Worm (Caenorhabditis elegans) whole organism, midembryonic: ENCODE measurements around the gene F56D6.6.

Experiments used
- T22C8.4 ChIP-seq: fragments of 200-800 bp; sonication (Bioruptor generic); IDR thresholded peaks from 2 replicates; pipeline ENCODE4 v1.3.6; 2022; ENCODE audit warnings: missing genetic modification characterization, missing compliant biosample characterization
- cog-1 ChIP-seq: sonication (generic microtip); optimal IDR thresholded peaks from 2 replicates; lab custom pipeline; 2016; ENCODE audit warnings: missing genetic modification characterization, missing compliant biosample characterization
- flt-1 ChIP-seq: fragments of 200-800 bp; sonication (Bioruptor generic); IDR thresholded peaks from 2 replicates; pipeline ENCODE4 v1.3.6; 2022; ENCODE audit warnings: missing genetic modification characterization, missing compliant biosample characterization
- ref-1 ChIP-seq: fragments of 200-800 bp; sonication (Bioruptor generic); conservative IDR thresholded peaks from 2 replicates; pipeline ENCODE4 v1.3.6; 2022; ENCODE audit warnings: missing genetic modification reagents, missing genetic modification characterization, missing compliant biosample characterization
- tab-1 ChIP-seq: fragments of 200-800 bp; sonication (Bioruptor generic); IDR thresholded peaks from 2 replicates; pipeline ENCODE4 v1.3.6; 2022; ENCODE audit warnings: missing genetic modification characterization, missing compliant biosample characterization
- ztf-23 ChIP-seq: fragments of 200-800 bp; sonication (Bioruptor generic); IDR thresholded peaks from 2 replicates; pipeline ENCODE4 v1.3.6; 2022; ENCODE audit warnings: missing genetic modification reagents, missing genetic modification characterization, missing compliant biosample characterization
- ztf-29 ChIP-seq: fragments of 200-800 bp; sonication (Bioruptor generic); IDR thresholded peaks from 2 replicates; pipeline ENCODE4 v1.3.6; 2022; ENCODE audit warnings: missing genetic modification reagents, missing genetic modification characterization, missing compliant biosample characterization

- TF ChIP-seq tab-1 (GFP tag; lab: Robert Waterston, UW) (no peak), flt-1 (GFP tag; lab: Robert Waterston, UW) (no peak), ref-1 (GFP tag; lab: Robert Waterston, UW) (no peak), T22C8.4 (GFP tag; lab: Robert Waterston, UW) (no peak), ztf-23 (GFP tag; lab: Robert Waterston, UW) (no peak), ztf-29 (no peak), cog-1 (tag; lab: Kevin White, UChicago) (no peak)
Measured at ce11 chrIV:3866018-3866417, 37.0 kb upstream of the F56D6.6 start.
